Worm (Caenorhabditis elegans): ENCODE measurements around the gene srh-283.

ce11 chrV:17728336-17728735 is 36.8 kb upstream of the srh-283 start:
- no peak for TF ChIP-seq R02D3.7 (tag; optimal IDR thresholded peaks at IDR 0.05)
- no peak for TF ChIP-seq hmg-1.1 (GFP tag; IDR thresholded peaks at IDR 0.05)
